Fruit fly (Drosophila melanogaster): ENCODE measurements around the gene CG10973.

dm6 chr3L:12803159-12804034 lies 48.8 kb upstream of the CG10973 start:
- TF ChIP-seq usp (GFP tag; optimal IDR thresholded peaks at IDR 0.05) (no peak), Dll (GFP tag; IDR thresholded peaks at IDR 0.05; ENCODE audit: partially characterized antibody) (no peak), Mrtf (GFP tag; IDR thresholded peaks at IDR 0.05) (no peak), CG31224 (GFP tag; IDR thresholded peaks at IDR 0.05) (peak; percentile 31; the same call in 1 of the 2 replicates), psq (GFP tag; optimal IDR thresholded peaks at IDR 0.05) (no peak), tio (GFP tag; optimal IDR thresholded peaks at IDR 0.05) (no peak), al (GFP tag; IDR thresholded peaks at IDR 0.05) (peak; percentile 56), ssp (GFP tag; IDR thresholded peaks at IDR 0.05) (no peak), Hr39 (optimal IDR thresholded peaks at IDR 0.05) (no peak), CG10431 (GFP tag; optimal IDR thresholded peaks at IDR 0.05) (no peak), wor (GFP tag; IDR thresholded peaks at IDR 0.05) (no peak), pan (optimal IDR thresholded peaks at IDR 0.05) (no peak), pan (GFP tag; optimal IDR thresholded peaks at IDR 0.05 in 1 of 2, IDR thresholded peaks at IDR 0.05 in 1 of 2) (peak in 1 of 2 experiments; percentile 32)

Data from whole organism, embryonic.